Worm (Caenorhabditis elegans) whole organism, L3 larva: Measurements from ENCODE around the gene serp-1.2.

Experiments used
- R02D3.7 ChIP-seq: fragments of 150-350 bp; optimal IDR thresholded peaks from 2 replicates; lab custom pipeline; 2014; ENCODE audit warnings: missing biosample characterization, missing genetic modification characterization
- aly-2 ChIP-seq: fragments of 150-350 bp; optimal IDR thresholded peaks from 2 replicates; lab custom pipeline; 2014; ENCODE audit warnings: missing biosample characterization, missing genetic modification characterization
- ceh-16 ChIP-seq: sonication (generic microtip); optimal IDR thresholded peaks from 2 replicates; lab custom pipeline; 2017; ENCODE audit warnings: missing biosample characterization, missing genetic modification characterization
- ceh-82 ChIP-seq: fragments of 150-350 bp; optimal IDR thresholded peaks from 2 replicates; lab custom pipeline; 2014; ENCODE audit warnings: missing biosample characterization, missing genetic modification characterization
- ceh-9 ChIP-seq: sonication (generic microtip); optimal IDR thresholded peaks from 2 replicates; lab custom pipeline; 2018; ENCODE audit warnings: missing biosample characterization, missing genetic modification characterization
- daf-12 ChIP-seq: fragments of 150-350 bp; optimal IDR thresholded peaks from 2 replicates; lab custom pipeline; 2014; ENCODE audit warnings: missing biosample characterization, missing genetic modification reagents, missing genetic modification characterization
- egl-27 ChIP-seq: sonication (generic microtip); optimal IDR thresholded peaks from 4 replicates; lab custom pipeline; 2017; ENCODE audit warnings: missing biosample characterization, missing genetic modification reagents, missing genetic modification characterization
- egl-5 ChIP-seq: fragments of 150-350 bp; optimal IDR thresholded peaks from 2 replicates; lab custom pipeline; 2017; ENCODE audit warnings: missing biosample characterization, missing genetic modification reagents, missing genetic modification characterization, inconsistent platforms
- elt-1 ChIP-seq: fragments of 150-350 bp; optimal IDR thresholded peaks from 2 replicates; lab custom pipeline; 2014; ENCODE audit warnings: missing biosample characterization, missing genetic modification characterization
- elt-2 ChIP-seq: sonication (generic microtip); optimal IDR thresholded peaks from 2 replicates; lab custom pipeline; 2016; ENCODE audit warnings: missing genetic modification reagents, mild to moderate bottlenecking, missing genetic modification characterization, missing compliant biosample characterization
- elt-3 ChIP-seq, 3 experiments: fragments of 150-350 bp in 1 of 3; sonication (generic microtip) in 2 of 3; optimal IDR thresholded peaks; 2 replicates in 2 of 3; 4 replicates in 1 of 3; lab custom pipeline; 2014 to 2017; ENCODE audit warnings: missing biosample characterization in 3 of 3, missing genetic modification characterization in 3 of 3
- eor-1 ChIP-seq, 2 experiments: fragments of 150-350 bp; optimal IDR thresholded peaks; 2 replicates each; lab custom pipeline; 2014 to 2018; ENCODE audit warnings: missing biosample characterization in 2 of 2, missing genetic modification characterization in 2 of 2
- fkh-10 ChIP-seq: sonication (generic microtip); optimal IDR thresholded peaks from 2 replicates; lab custom pipeline; 2017; ENCODE audit warnings: missing biosample characterization, missing genetic modification reagents, missing genetic modification characterization
- fkh-2 ChIP-seq: fragments of 150-350 bp; optimal IDR thresholded peaks from 2 replicates; lab custom pipeline; 2014; ENCODE audit warnings: missing biosample characterization, missing genetic modification reagents, missing genetic modification characterization
- fos-1 ChIP-seq: fragments of 150-350 bp; optimal IDR thresholded peaks from 2 replicates; lab custom pipeline; 2014; ENCODE audit warnings: missing biosample characterization, missing genetic modification characterization
- hmg-11 ChIP-seq: sonication (generic microtip); optimal IDR thresholded peaks from 2 replicates; lab custom pipeline; 2016; ENCODE audit warnings: missing genetic modification characterization, missing compliant biosample characterization
- jun-1 ChIP-seq: fragments of 150-350 bp; optimal IDR thresholded peaks from 2 replicates; lab custom pipeline; 2014; ENCODE audit warnings: missing biosample characterization, missing genetic modification reagents, missing genetic modification characterization
- lin-39 ChIP-seq: fragments of 150-350 bp; optimal IDR thresholded peaks from 2 replicates; lab custom pipeline; 2018; ENCODE audit warnings: missing biosample characterization, missing genetic modification reagents, missing genetic modification characterization
- lsy-12 ChIP-seq: sonication (generic microtip); optimal IDR thresholded peaks from 2 replicates; lab custom pipeline; 2016; ENCODE audit warnings: mild to moderate bottlenecking, missing genetic modification characterization, missing compliant biosample characterization
- mdl-1 ChIP-seq: fragments of 150-350 bp; optimal IDR thresholded peaks from 2 replicates; lab custom pipeline; 2014; ENCODE audit warnings: missing biosample characterization, missing genetic modification characterization
- mml-1 ChIP-seq: fragments of 150-350 bp; sonication (generic microtip); optimal IDR thresholded peaks from 3 replicates; lab custom pipeline; 2014; ENCODE audit warnings: missing biosample characterization, missing genetic modification characterization
- nfya-1 ChIP-seq: sonication (generic microtip); optimal IDR thresholded peaks from 2 replicates; lab custom pipeline; 2017; ENCODE audit warnings: missing genetic modification characterization, mild to moderate bottlenecking, missing compliant biosample characterization, antibody characterized with exemption, moderate library complexity; ENCODE audit not compliant: insufficient read depth
- nhr-23 ChIP-seq: fragments of 150-350 bp; optimal IDR thresholded peaks from 2 replicates; lab custom pipeline; 2014; ENCODE audit warnings: missing biosample characterization, missing genetic modification reagents, missing genetic modification characterization
- nhr-237 ChIP-seq: fragments of 150-350 bp; optimal IDR thresholded peaks from 2 replicates; lab custom pipeline; 2014; ENCODE audit warnings: missing biosample characterization, missing genetic modification characterization
- nhr-25 ChIP-seq: sonication (generic microtip); optimal IDR thresholded peaks from 2 replicates; lab custom pipeline; 2017; ENCODE audit warnings: missing biosample characterization, missing genetic modification characterization
- nhr-43 ChIP-seq: sonication (generic microtip); optimal IDR thresholded peaks from 2 replicates; lab custom pipeline; 2016; ENCODE audit warnings: mild to moderate bottlenecking, missing genetic modification characterization, missing compliant biosample characterization; ENCODE audit not compliant: poor library complexity, severe bottlenecking
- nhr-76 ChIP-seq: fragments of 150-350 bp; sonication (generic microtip); optimal IDR thresholded peaks from 5 replicates; lab custom pipeline; 2014; ENCODE audit warnings: missing biosample characterization, missing genetic modification characterization
- pha-4 ChIP-seq: fragments of 150-350 bp; optimal IDR thresholded peaks from 2 replicates; lab custom pipeline; 2014; ENCODE audit warnings: missing biosample characterization, missing genetic modification reagents, missing genetic modification characterization
- pqm-1 ChIP-seq: fragments of 150-350 bp; optimal IDR thresholded peaks from 2 replicates; lab custom pipeline; 2017; ENCODE audit warnings: missing biosample characterization, missing genetic modification characterization, inconsistent platforms
- sea-2 ChIP-seq: fragments of 150-350 bp; sonication (generic microtip); optimal IDR thresholded peaks from 4 replicates; lab custom pipeline; 2014; ENCODE audit warnings: missing biosample characterization, missing genetic modification reagents, missing genetic modification characterization
- skn-1 ChIP-seq: fragments of 150-350 bp; optimal IDR thresholded peaks from 2 replicates; lab custom pipeline; 2014; ENCODE audit warnings: missing biosample characterization, missing genetic modification characterization
- snpc-4 ChIP-seq: fragments of 150-350 bp; optimal IDR thresholded peaks from 2 replicates; lab custom pipeline; 2014; ENCODE audit warnings: missing biosample characterization, missing genetic modification characterization
- tbx-2 ChIP-seq: sonication (generic microtip); optimal IDR thresholded peaks from 2 replicates; lab custom pipeline; 2016; ENCODE audit warnings: mild to moderate bottlenecking, missing genetic modification characterization, missing compliant biosample characterization
- zag-1 ChIP-seq: fragments of 150-350 bp; optimal IDR thresholded peaks from 2 replicates; lab custom pipeline; 2014; ENCODE audit warnings: missing biosample characterization, missing genetic modification characterization

Gene serp-1.2

DNA sequence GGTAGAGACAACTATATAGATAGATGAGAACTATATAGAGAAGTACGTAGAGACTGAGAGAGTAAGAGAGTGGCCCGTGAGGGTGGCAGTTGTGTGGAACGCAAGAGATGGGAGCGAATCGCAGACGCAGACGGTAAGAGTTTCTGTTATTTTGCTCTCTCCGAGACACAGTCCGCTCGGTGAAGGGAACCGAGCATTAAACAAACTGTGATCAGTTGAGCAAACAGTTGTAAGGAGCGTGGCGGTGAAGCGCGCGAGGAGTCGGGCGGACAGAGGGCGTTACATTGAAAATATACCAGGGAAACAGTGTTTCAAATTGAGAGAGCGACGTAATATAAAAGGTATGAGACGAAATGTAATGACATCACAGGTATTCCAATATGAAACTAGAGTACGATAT, 4.0 kb downstream of the serp-1.2 start:
- peak; percentile 59 for TF ChIP-seq hmg-11 (tag; lab: Kevin White, UChicago)
- peak; percentile 6 for TF ChIP-seq snpc-4 (tag; lab: Kevin White, UChicago)
- no peak for TF ChIP-seq nhr-76
- TF ChIP-seq pha-4 (tag; lab: Kevin White, UChicago), result peak; percentile 90
- TF ChIP-seq mdl-1, result peak; percentile 1
- TF ChIP-seq mml-1 (tag; lab: Kevin White, UChicago), result no peak
- TF ChIP-seq sea-2 (GFP tag; lab: Kevin White, UChicago), result no peak
- TF ChIP-seq elt-2 (tag; lab: Kevin White, UChicago), result peak; percentile 89
- TF ChIP-seq nhr-43, result peak; percentile 26
- TF ChIP-seq lsy-12 (tag; lab: Kevin White, UChicago), result peak; percentile 43
- peak; percentile 23 for TF ChIP-seq nfya-1 (tag; lab: Kevin White, UChicago)
- TF ChIP-seq ceh-82 (tag; lab: Kevin White, UChicago), result no peak
- TF ChIP-seq fos-1, result peak; percentile 3
- TF ChIP-seq fkh-10 (GFP tag; lab: Kevin White, UChicago), result no peak
- TF ChIP-seq zag-1 (tag; lab: Kevin White, UChicago), result no peak
- TF ChIP-seq jun-1, result peak; percentile 43
- peak; percentile 87 for TF ChIP-seq pqm-1 (tag; lab: Kevin White, UChicago)

DNA sequence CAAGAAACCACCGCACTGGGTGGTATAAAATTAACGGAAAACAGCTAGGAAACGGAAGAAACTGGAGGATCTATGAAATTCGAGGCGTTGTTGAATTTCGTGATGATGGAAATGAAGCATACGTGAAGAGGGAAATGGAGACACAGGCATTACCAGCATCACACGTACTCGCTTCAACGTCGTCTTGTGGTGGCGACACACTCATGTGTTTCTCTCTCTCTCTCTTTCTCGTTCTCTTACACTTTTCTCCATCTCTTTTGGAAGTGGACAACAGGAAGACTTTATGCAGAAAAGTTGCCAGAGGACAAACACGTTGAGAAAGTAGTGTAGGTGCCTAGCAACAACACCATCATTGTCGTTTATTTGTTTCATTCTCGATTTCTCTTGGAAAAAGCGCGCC, 7.0 kb downstream of the serp-1.2 start:
- TF ChIP-seq nhr-23 (tag; lab: Kevin White, UChicago) (peak; percentile 23), ceh-82 (tag; lab: Kevin White, UChicago) (no peak), hmg-11 (tag; lab: Kevin White, UChicago) (peak; percentile 0), fkh-10 (GFP tag; lab: Kevin White, UChicago) (no peak), nfya-1 (tag; lab: Kevin White, UChicago) (peak; percentile 54), elt-3 (tag; optimal IDR thresholded peaks at IDR 0.05; lab: Kevin White, UChicago) (no peak), aly-2 (tag; lab: Kevin White, UChicago) (no peak), pha-4 (tag; lab: Kevin White, UChicago) (peak; percentile 17), nhr-25 (tag; lab: Kevin White, UChicago) (peak; percentile 38), egl-27 (no peak)
- TF ChIP-seq, all 47 proteins: peak for 5

DNA sequence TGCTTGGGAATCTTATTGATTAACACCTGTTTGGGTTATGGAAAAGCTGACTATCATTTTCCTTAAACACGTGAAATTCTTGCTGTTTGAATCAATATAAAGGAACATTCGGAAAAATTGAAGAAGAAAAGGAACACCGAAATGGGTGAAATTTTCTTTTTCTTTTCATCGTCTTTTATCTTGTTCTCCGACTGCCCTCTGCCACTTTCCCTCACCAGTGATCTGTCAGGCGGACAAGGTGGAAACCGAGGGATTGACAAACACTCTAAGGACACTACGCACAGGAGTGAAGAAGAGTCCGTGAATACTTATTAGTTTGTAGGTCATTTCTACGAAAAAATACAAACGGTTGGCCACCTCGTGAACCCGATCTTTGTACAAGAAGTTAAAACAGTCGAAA, 7.8 kb downstream of the serp-1.2 start:
- peak; percentile 2 for TF ChIP-seq pha-4 (tag; lab: Kevin White, UChicago)
- TF ChIP-seq nhr-237 (tag; lab: Kevin White, UChicago), result no peak

DNA sequence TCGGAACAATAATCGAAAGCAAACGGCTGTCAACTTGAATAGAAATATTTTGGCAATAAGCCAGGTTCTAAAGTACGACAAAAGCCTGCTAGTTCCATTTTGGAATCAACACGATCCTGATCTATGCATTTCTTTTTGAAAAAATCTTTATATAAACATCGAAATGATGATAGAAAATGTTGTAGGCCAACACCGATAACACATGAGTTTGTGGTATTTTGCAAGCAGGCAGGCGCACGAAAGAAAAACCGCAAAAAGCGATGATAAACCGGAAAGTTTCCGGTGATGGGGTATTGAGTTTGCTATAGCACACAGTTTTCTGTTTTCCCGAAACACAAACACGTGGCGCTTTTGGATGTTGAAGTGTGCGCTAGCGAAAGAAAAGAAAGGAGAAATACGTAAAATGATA, 8.6 kb downstream of the serp-1.2 start:
- TF ChIP-seq pqm-1 (tag; lab: Kevin White, UChicago) (peak; percentile 61), nhr-43 (peak; percentile 80), nhr-25 (tag; lab: Kevin White, UChicago) (peak; percentile 15), zag-1 (tag; lab: Kevin White, UChicago) (no peak), lin-39 (tag; lab: Kevin White, UChicago) (no peak), nhr-237 (tag; lab: Kevin White, UChicago) (no peak), mml-1 (tag; lab: Kevin White, UChicago) (no peak), skn-1 (tag; lab: Kevin White, UChicago) (peak; percentile 33), elt-2 (tag; lab: Kevin White, UChicago) (peak; percentile 47), pha-4 (tag; lab: Kevin White, UChicago) (peak; percentile 55), ceh-16 (no peak), R02D3.7 (no peak), egl-5 (tag; lab: Kevin White, UChicago) (no peak)
- TF ChIP-seq, all 47 proteins: peak for 6

DNA sequence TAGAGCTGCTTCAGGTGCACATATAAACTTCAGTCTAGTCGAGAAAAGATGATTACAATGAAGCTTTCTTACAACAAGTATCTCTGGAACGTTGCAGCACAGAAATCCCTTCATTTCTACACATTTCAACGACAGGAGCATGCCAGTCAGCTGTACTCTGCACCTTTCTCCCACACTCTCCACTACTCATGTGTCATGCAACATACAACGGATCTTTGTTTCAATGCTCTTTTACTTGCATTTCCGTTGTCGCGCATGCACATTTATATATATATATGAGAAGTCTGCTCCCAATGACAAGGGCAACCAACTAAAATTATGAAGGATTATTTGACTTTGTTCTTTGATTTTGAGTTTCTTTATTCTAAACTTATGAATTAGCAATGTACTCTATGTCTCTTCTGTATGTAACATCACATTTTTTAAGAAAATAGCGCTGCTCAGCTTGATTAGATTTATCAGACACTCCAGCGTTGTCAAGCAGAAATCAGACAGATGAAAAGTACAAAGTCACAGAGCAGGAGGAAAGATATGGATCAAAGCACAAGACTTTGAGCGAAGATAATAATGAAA, 9.7 kb downstream of the serp-1.2 start:
- TF ChIP-seq fkh-2 (tag; lab: Kevin White, UChicago), result no peak
- TF ChIP-seq nhr-25 (tag; lab: Kevin White, UChicago), result no peak
- no peak for TF ChIP-seq elt-1 (tag; lab: Kevin White, UChicago)
- TF ChIP-seq daf-12, result no peak
- no peak for TF ChIP-seq sea-2 (GFP tag; lab: Kevin White, UChicago)
- TF ChIP-seq pqm-1 (tag; lab: Kevin White, UChicago), result no peak
- no peak for TF ChIP-seq ceh-16
- no peak for TF ChIP-seq hmg-11 (tag; lab: Kevin White, UChicago)
- TF ChIP-seq tbx-2 (tag; lab: Kevin White, UChicago), result no peak
- TF ChIP-seq aly-2 (tag; lab: Kevin White, UChicago), result no peak
- TF ChIP-seq eor-1 (tag; optimal IDR thresholded peaks at IDR 0.05; lab: Kevin White, UChicago), result no peak
- no peak for TF ChIP-seq pha-4 (tag; lab: Kevin White, UChicago)
- no peak for TF ChIP-seq elt-2 (tag; lab: Kevin White, UChicago)
- no peak for TF ChIP-seq ceh-9 (tag; lab: Kevin White, UChicago)
- no peak for TF ChIP-seq mml-1 (tag; lab: Kevin White, UChicago)
